Worm (Caenorhabditis elegans): Measurements from ENCODE around the gene nhr-211.

The nhr-211 gene

DNA sequence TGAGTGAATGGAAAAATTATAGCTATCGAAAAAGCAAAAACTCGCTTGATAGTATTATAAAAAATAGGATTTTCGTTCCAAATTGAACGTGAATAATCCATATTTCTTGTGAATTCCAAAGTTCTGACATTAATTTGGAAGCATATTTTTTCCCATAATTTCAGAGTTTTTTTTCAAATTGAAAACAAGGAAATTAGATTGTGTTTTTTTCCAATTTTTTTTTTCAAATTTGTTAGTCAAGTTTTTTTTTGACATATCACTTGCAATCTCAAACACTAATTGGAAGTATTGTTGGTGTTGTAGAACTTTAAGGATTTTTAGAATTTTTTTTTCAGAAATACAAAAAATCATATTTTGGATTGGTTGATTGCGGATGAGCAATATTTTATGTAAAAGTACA is 40.2 kb upstream of the nhr-211 start, which contains the start of gene srh-34:
TSS of gene srh-34 (minus strand) at position 101 of the 400 bp plus-strand sequence.
- TF ChIP-seq nhr-25 (tag; optimal IDR thresholded peaks at IDR 0.05) (no peak), unc-62 (GFP tag; optimal IDR thresholded peaks at IDR 0.05) (no peak), nhr-11 (tag; optimal IDR thresholded peaks at IDR 0.05) (no peak), nhr-237 (tag; optimal IDR thresholded peaks at IDR 0.05) (no peak), nhr-129 (tag; optimal IDR thresholded peaks at IDR 0.05) (no peak), ztf-4 (tag; optimal IDR thresholded peaks at IDR 0.05) (no peak), mbf-1 (tag; optimal IDR thresholded peaks at IDR 0.05) (no peak)

DNA sequence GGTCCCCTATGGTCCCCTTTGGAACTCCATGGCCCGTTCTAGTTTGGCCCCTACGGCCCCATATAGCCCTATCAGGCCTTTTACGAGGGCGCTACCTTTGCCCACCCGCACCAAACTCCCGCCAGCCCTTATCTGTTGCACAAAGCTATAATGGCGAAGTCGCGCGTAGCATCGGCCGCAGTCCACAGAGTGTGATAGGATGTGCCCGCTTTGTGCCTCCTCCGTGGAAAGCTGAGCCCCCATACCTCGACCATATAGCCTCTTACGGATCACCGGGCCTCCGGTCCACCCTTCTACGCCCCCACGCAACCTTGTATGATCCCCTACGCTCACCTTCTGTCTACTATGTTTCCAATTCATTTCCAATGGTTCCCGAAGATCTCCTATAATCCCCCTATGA is 39.8 kb upstream of the nhr-211 start:
- TF ChIP-seq lin-11 (tag; optimal IDR thresholded peaks at IDR 0.05), result no peak
- no peak for TF ChIP-seq aly-2 (tag; optimal IDR thresholded peaks at IDR 0.05)
- no peak for TF ChIP-seq lin-39 (tag; optimal IDR thresholded peaks at IDR 0.05)
- TF ChIP-seq fos-1 (tag; optimal IDR thresholded peaks at IDR 0.05), result no peak
- TF ChIP-seq egl-27 (tag; optimal IDR thresholded peaks at IDR 0.05), result no peak
- no peak for TF ChIP-seq mab-5 (tag; optimal IDR thresholded peaks at IDR 0.05)
- no peak for TF ChIP-seq R02D3.7 (tag; optimal IDR thresholded peaks at IDR 0.05)
- TF ChIP-seq ceh-82 (tag; optimal IDR thresholded peaks at IDR 0.05), result no peak
- no peak for TF ChIP-seq elt-3 (tag; optimal IDR thresholded peaks at IDR 0.05)
- no peak for TF ChIP-seq mbf-1 (tag; optimal IDR thresholded peaks at IDR 0.05)
- no peak for TF ChIP-seq blmp-1 (tag; optimal IDR thresholded peaks at IDR 0.05; ENCODE audit: insufficient read depth)
- no peak for TF ChIP-seq nhr-11 (tag; optimal IDR thresholded peaks at IDR 0.05)

ce11 chrV:449130-449529 is 37.7 kb upstream of the nhr-211 start, which contains the start of gene srh-35:
TSS of gene srh-35 (minus strand) at chrV:449230.
- TF ChIP-seq fos-1 (tag; optimal IDR thresholded peaks at IDR 0.05) (no peak), skn-1 (tag; optimal IDR thresholded peaks at IDR 0.05) (no peak), lin-13 (GFP tag; optimal IDR thresholded peaks at IDR 0.05) (no peak), sma-9 (GFP tag; optimal IDR thresholded peaks at IDR 0.05) (no peak), sma-9 (tag; optimal IDR thresholded peaks at IDR 0.05) (no peak), nhr-6 (tag; optimal IDR thresholded peaks at IDR 0.05) (no peak), nhr-12 (tag; optimal IDR thresholded peaks at IDR 0.05) (no peak), mbf-1 (tag; optimal IDR thresholded peaks at IDR 0.05) (no peak), aly-2 (tag; optimal IDR thresholded peaks at IDR 0.05) (no peak), dmd-4 (tag; optimal IDR thresholded peaks at IDR 0.05) (no peak), blmp-1 (tag; optimal IDR thresholded peaks at IDR 0.05; ENCODE audit: insufficient read depth) (no peak)

- TF ChIP-seq crh-2 (tag; optimal IDR thresholded peaks at IDR 0.05) (no peak), fos-1 (tag; optimal IDR thresholded peaks at IDR 0.05) (peak; percentile 95)
Observed at ce11 chrV:449685-450084, 37.1 kb upstream of the nhr-211 start, which contains the start of gene M02H5.8. TSS of gene M02H5.8 (plus strand) at chrV:449981.

- TF ChIP-seq fos-1 (tag; optimal IDR thresholded peaks at IDR 0.05) (peak; percentile 41), ztf-4 (tag; optimal IDR thresholded peaks at IDR 0.05) (no peak)
Observed at ce11 chrV:450757-451501, 35.9 kb upstream of the nhr-211 start, which contains the start of gene nhr-123. TSS of gene nhr-123 (plus strand) at chrV:451451.

DNA sequence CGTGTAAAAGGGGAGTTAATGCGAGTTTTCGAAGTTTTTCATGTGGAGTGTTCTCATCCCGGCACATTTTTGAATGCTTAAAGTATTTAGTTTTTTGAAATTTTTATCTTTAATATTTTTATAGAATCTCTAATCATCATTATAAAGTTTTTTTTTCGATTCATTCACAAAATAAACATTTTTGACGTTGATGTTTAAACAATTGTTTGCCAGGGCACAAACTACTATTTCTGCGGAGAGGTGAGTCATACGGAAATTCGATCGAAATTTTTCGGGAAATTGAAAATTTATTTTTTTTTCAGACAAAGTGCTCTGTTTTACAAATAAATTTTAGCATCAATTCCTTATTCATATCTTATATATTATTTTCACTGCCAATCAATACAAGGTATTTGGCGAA is 33.2 kb upstream of the nhr-211 start, which contains the start of gene nhr-98:
TSS of gene nhr-98 (plus strand) at position 301 of the 400 bp plus-strand sequence.
- no peak for TF ChIP-seq fos-1 (tag; optimal IDR thresholded peaks at IDR 0.05)

DNA sequence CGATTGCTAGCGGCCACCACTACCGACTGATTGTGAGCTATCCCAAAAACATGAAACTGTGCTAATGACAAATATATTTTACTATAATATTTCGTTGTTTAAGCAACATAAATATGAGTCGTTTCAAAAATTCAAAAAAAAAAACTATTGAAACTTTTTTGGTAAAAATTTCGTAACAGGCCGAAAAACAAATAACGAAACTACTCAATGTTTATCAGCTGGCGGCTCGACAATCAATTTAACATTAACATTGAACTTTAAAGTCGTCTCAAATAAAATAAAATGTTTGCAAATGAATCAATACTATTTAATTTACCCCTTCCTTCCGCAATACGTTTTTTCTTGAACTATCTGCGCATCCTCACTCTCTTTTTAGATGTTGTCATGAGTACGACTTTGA is 28.9 kb upstream of the nhr-211 start:
- TF ChIP-seq R02D3.7 (tag; optimal IDR thresholded peaks at IDR 0.05), result no peak
- no peak for TF ChIP-seq nhr-129 (tag; optimal IDR thresholded peaks at IDR 0.05)
- TF ChIP-seq lin-39 (tag; optimal IDR thresholded peaks at IDR 0.05), result no peak
- TF ChIP-seq sma-3 (GFP tag; optimal IDR thresholded peaks at IDR 0.05), result no peak
- TF ChIP-seq nhr-11 (tag; optimal IDR thresholded peaks at IDR 0.05), result no peak
- no peak for TF ChIP-seq unc-62 (GFP tag; optimal IDR thresholded peaks at IDR 0.05)
- TF ChIP-seq ZK546.5 (tag; optimal IDR thresholded peaks at IDR 0.05), result no peak
- no peak for TF ChIP-seq nhr-77 (tag; optimal IDR thresholded peaks at IDR 0.05)
- TF ChIP-seq ama-1 (optimal IDR thresholded peaks at IDR 0.05), result no peak
- no peak for TF ChIP-seq nhr-237 (tag; optimal IDR thresholded peaks at IDR 0.05)
- TF ChIP-seq fos-1 (tag; optimal IDR thresholded peaks at IDR 0.05), result no peak

Measured in whole organism, L2 larva.